Worm (Caenorhabditis elegans): ENCODE data around the gene Y50E8A.5.
A peak's percentile ranks its signal among the peaks of the same experiment; 100 is the strongest.

Gene Y50E8A.5

ce11 chrV:14716114-14716513 lies 20.6 kb downstream of the Y50E8A.5 start, which contains the start of gene fbxa-147:
fbxa-147 (plus strand) TSS chrV:14716499.
- no peak for TF ChIP-seq med-1 (GFP tag; optimal IDR thresholded peaks at IDR 0.05; ENCODE audit: insufficient read depth)
- TF ChIP-seq klf-2 (GFP tag; conservative IDR thresholded peaks at IDR 0.05): no peak
- no peak for TF ChIP-seq ztf-23 (GFP tag; IDR thresholded peaks at IDR 0.05)
- TF ChIP-seq cog-1 (tag; optimal IDR thresholded peaks at IDR 0.05): no peak
- TF ChIP-seq flt-1 (GFP tag; IDR thresholded peaks at IDR 0.05): no peak
- no peak for TF ChIP-seq T22C8.4 (GFP tag; IDR thresholded peaks at IDR 0.05)
- TF ChIP-seq ztf-29 (GFP tag; IDR thresholded peaks at IDR 0.05): no peak
- TF ChIP-seq tab-1 (GFP tag; IDR thresholded peaks at IDR 0.05): no peak
- no peak for TF ChIP-seq ref-1 (GFP tag; conservative IDR thresholded peaks at IDR 0.05)

ce11 chrV:14715608-14716007 lies 21.1 kb downstream of the Y50E8A.5 start, which contains the start of gene R08A2.2:
R08A2.2 (minus strand) TSS chrV:14715708.
- TF ChIP-seq flt-1 (GFP tag; IDR thresholded peaks at IDR 0.05): no peak

ce11 chrV:14712316-14712715 lies 24.4 kb downstream of the Y50E8A.5 start, which contains the start of gene R08A2.5:
R08A2.5 (plus strand) TSS chrV:14712616.
- TF ChIP-seq klf-2 (GFP tag; conservative IDR thresholded peaks at IDR 0.05) (no peak), ztf-23 (GFP tag; IDR thresholded peaks at IDR 0.05) (no peak), tab-1 (GFP tag; IDR thresholded peaks at IDR 0.05) (no peak), ref-1 (GFP tag; conservative IDR thresholded peaks at IDR 0.05) (no peak), flt-1 (GFP tag; IDR thresholded peaks at IDR 0.05) (no peak), ztf-29 (GFP tag; IDR thresholded peaks at IDR 0.05) (no peak)

ce11 chrV:14711077-14711476 lies 25.7 kb downstream of the Y50E8A.5 start, which contains the start of gene ssp-33:
ssp-33 (plus strand) TSS chrV:14711377.
- TF ChIP-seq med-1 (GFP tag; optimal IDR thresholded peaks at IDR 0.05; ENCODE audit: insufficient read depth): no peak
- no peak for TF ChIP-seq cog-1 (tag; optimal IDR thresholded peaks at IDR 0.05)
- TF ChIP-seq ztf-23 (GFP tag; IDR thresholded peaks at IDR 0.05): no peak
- no peak for TF ChIP-seq flt-1 (GFP tag; IDR thresholded peaks at IDR 0.05)
- no peak for TF ChIP-seq ztf-29 (GFP tag; IDR thresholded peaks at IDR 0.05)
- no peak for TF ChIP-seq tab-1 (GFP tag; IDR thresholded peaks at IDR 0.05)
- no peak for TF ChIP-seq klf-2 (GFP tag; conservative IDR thresholded peaks at IDR 0.05)
- TF ChIP-seq ref-1 (GFP tag; conservative IDR thresholded peaks at IDR 0.05): no peak
- no peak for TF ChIP-seq T22C8.4 (GFP tag; IDR thresholded peaks at IDR 0.05)

- TF ChIP-seq flt-1 (GFP tag; IDR thresholded peaks at IDR 0.05) (no peak), klf-2 (GFP tag; conservative IDR thresholded peaks at IDR 0.05) (no peak), ref-1 (GFP tag; conservative IDR thresholded peaks at IDR 0.05) (no peak), T22C8.4 (GFP tag; IDR thresholded peaks at IDR 0.05) (no peak), cog-1 (tag; optimal IDR thresholded peaks at IDR 0.05) (no peak), ztf-23 (GFP tag; IDR thresholded peaks at IDR 0.05) (no peak), med-1 (GFP tag; optimal IDR thresholded peaks at IDR 0.05; ENCODE audit: insufficient read depth) (no peak), tab-1 (GFP tag; IDR thresholded peaks at IDR 0.05) (no peak), ztf-29 (GFP tag; IDR thresholded peaks at IDR 0.05) (no peak)
These were observed 28.8 kb downstream of the Y50E8A.5 start, which contains the start of gene R08A2.9 for ce11 chrV:14707958-14708357. R08A2.9 (plus strand) TSS chrV:14708258.

- no peak for TF ChIP-seq ref-1 (GFP tag; conservative IDR thresholded peaks at IDR 0.05)
- TF ChIP-seq klf-2 (GFP tag; conservative IDR thresholded peaks at IDR 0.05): no peak
- TF ChIP-seq T22C8.4 (GFP tag; IDR thresholded peaks at IDR 0.05): no peak
- no peak for TF ChIP-seq med-1 (GFP tag; optimal IDR thresholded peaks at IDR 0.05; ENCODE audit: insufficient read depth)
- TF ChIP-seq flt-1 (GFP tag; IDR thresholded peaks at IDR 0.05): no peak
- TF ChIP-seq tab-1 (GFP tag; IDR thresholded peaks at IDR 0.05): no peak
- TF ChIP-seq ztf-29 (GFP tag; IDR thresholded peaks at IDR 0.05): no peak
- no peak for TF ChIP-seq cog-1 (tag; optimal IDR thresholded peaks at IDR 0.05)
- no peak for TF ChIP-seq ztf-23 (GFP tag; IDR thresholded peaks at IDR 0.05)
These were observed 38.1 kb downstream of the Y50E8A.5 start, which contains the start of gene set-5 for ce11 chrV:14698666-14699065. set-5 (plus strand) TSS chrV:14698966.

- no peak for TF ChIP-seq klf-2 (GFP tag; conservative IDR thresholded peaks at IDR 0.05)
- no peak for TF ChIP-seq tab-1 (GFP tag; IDR thresholded peaks at IDR 0.05)
- TF ChIP-seq T22C8.4 (GFP tag; IDR thresholded peaks at IDR 0.05): no peak
- TF ChIP-seq med-1 (GFP tag; optimal IDR thresholded peaks at IDR 0.05; ENCODE audit: insufficient read depth): no peak
- no peak for TF ChIP-seq ztf-29 (GFP tag; IDR thresholded peaks at IDR 0.05)
- no peak for TF ChIP-seq ztf-23 (GFP tag; IDR thresholded peaks at IDR 0.05)
- no peak for TF ChIP-seq ref-1 (GFP tag; conservative IDR thresholded peaks at IDR 0.05)
- no peak for TF ChIP-seq flt-1 (GFP tag; IDR thresholded peaks at IDR 0.05)
- no peak for TF ChIP-seq cog-1 (tag; optimal IDR thresholded peaks at IDR 0.05)
These were observed 38.7 kb downstream of the Y50E8A.5 start for ce11 chrV:14698005-14698404.

- TF ChIP-seq T22C8.4 (GFP tag; IDR thresholded peaks at IDR 0.05) (no peak), ztf-23 (GFP tag; IDR thresholded peaks at IDR 0.05) (peak; percentile 66; the same call in 1 of the 2 replicates), med-1 (GFP tag; optimal IDR thresholded peaks at IDR 0.05; ENCODE audit: insufficient read depth) (no peak), cog-1 (tag; optimal IDR thresholded peaks at IDR 0.05) (peak; percentile 92), tab-1 (GFP tag; IDR thresholded peaks at IDR 0.05) (no peak), klf-2 (GFP tag; conservative IDR thresholded peaks at IDR 0.05) (0 out of 2 replicates have a peak, but pooled peaks have one; percentile 38), ref-1 (GFP tag; conservative IDR thresholded peaks at IDR 0.05) (no peak), flt-1 (GFP tag; IDR thresholded peaks at IDR 0.05) (0 out of 2 replicates have a peak, but pooled peaks have one; percentile 11), ztf-29 (GFP tag; IDR thresholded peaks at IDR 0.05) (0 out of 2 replicates have a peak, but pooled peaks have one; percentile 31)
These were observed 40.0 kb downstream of the Y50E8A.5 start, which contains the start of gene unc-112 for ce11 chrV:14696604-14697307. unc-112 (minus strand) TSS chrV:14696654.

ce11 chrV:14695713-14696112 lies 41.0 kb downstream of the Y50E8A.5 start:
- TF ChIP-seq ztf-23 (GFP tag; IDR thresholded peaks at IDR 0.05) (no peak), ztf-29 (GFP tag; IDR thresholded peaks at IDR 0.05) (no peak), med-1 (GFP tag; optimal IDR thresholded peaks at IDR 0.05; ENCODE audit: insufficient read depth) (no peak), klf-2 (GFP tag; conservative IDR thresholded peaks at IDR 0.05) (no peak), tab-1 (GFP tag; IDR thresholded peaks at IDR 0.05) (no peak)

Data from whole organism, midembryonic.